Worm (Caenorhabditis elegans) whole organism, L4/young adult: ENCODE measurements around the gene nhr-135.

Source experiments
- W03F9.2 ChIP-seq: fragments of 150-350 bp; optimal IDR thresholded peaks from 2 replicates; lab custom pipeline; 2014; ENCODE audit warnings: missing biosample characterization, missing genetic modification characterization
- dao-5 ChIP-seq: sonication (generic microtip); optimal IDR thresholded peaks from 2 replicates; lab custom pipeline; 2016; ENCODE audit warnings: missing genotype, missing genetic modification characterization, moderate library complexity, missing compliant biosample characterization
- him-1 ChIP-seq: sonication (generic microtip); optimal IDR thresholded peaks from 2 replicates; lab custom pipeline; 2016; ENCODE audit warnings: missing genotype, missing genetic modification reagents, missing genetic modification characterization, missing compliant biosample characterization

- TF ChIP-seq dao-5 (tag; lab: Kevin White, UChicago): no peak
- no peak for TF ChIP-seq him-1 (tag; lab: Kevin White, UChicago)
- TF ChIP-seq W03F9.2 (tag; lab: Kevin White, UChicago): no peak
Measured at ce11 chrV:7051133-7051765, 42.3 kb downstream of the nhr-135 start, which contains the start of the genes tofu-2 and spig-1.
